Fruit fly (Drosophila melanogaster) whole organism, embryonic: Measurements from ENCODE around the gene CG14054.

ENCODE experiments used
- Antp ChIP-seq: fragments of 200-800 bp; sonication (Bioruptor generic); optimal IDR thresholded peaks from 3 replicates; lab custom pipeline; 2016; ENCODE audit warnings: missing biosample characterization, missing genetic modification characterization
- BEAF-32 ChIP-seq: fragments of 200-800 bp; sonication (Bioruptor generic); optimal IDR thresholded peaks from 3 replicates; lab custom pipeline; 2017; ENCODE audit warnings: missing biosample characterization, missing genetic modification characterization, mild to moderate bottlenecking, moderate library complexity, missing genetic modification reagents
- Blimp-1 ChIP-seq: fragments of 200-800 bp; sonication (Bioruptor generic); optimal IDR thresholded peaks from 3 replicates; lab custom pipeline; 2018; ENCODE audit warnings: missing biosample characterization, missing genetic modification characterization, mild to moderate bottlenecking, moderate library complexity, missing genetic modification reagents
- CG10147 ChIP-seq: fragments of 200-800 bp; sonication (Bioruptor generic); optimal IDR thresholded peaks from 2 replicates; lab custom pipeline; 2019; ENCODE audit warnings: missing biosample characterization, mild to moderate bottlenecking, missing genetic modification characterization, moderate library complexity
- CG11085 ChIP-seq: fragments of 200-800 bp; sonication (Bioruptor generic); IDR thresholded peaks from 2 replicates; pipeline ENCODE4 v1.3.6; 2022; ENCODE audit warnings: missing biosample characterization, missing genetic modification characterization
- CG11695 ChIP-seq: fragments of 200-800 bp; sonication (Bioruptor generic); IDR thresholded peaks from 3 replicates; pipeline ENCODE4 v1.3.6; 2022; ENCODE audit warnings: missing biosample characterization, missing genetic modification characterization
- CG11723 ChIP-seq: fragments of 200-800 bp; sonication (Bioruptor generic); optimal IDR thresholded peaks from 2 replicates; lab custom pipeline; 2017; ENCODE audit warnings: missing biosample characterization, mild to moderate bottlenecking, missing genetic modification characterization
- CG12219 ChIP-seq: fragments of 200-800 bp; sonication (Bioruptor generic); optimal IDR thresholded peaks from 3 replicates; lab custom pipeline; 2018; ENCODE audit warnings: missing biosample characterization, mild to moderate bottlenecking, missing genetic modification characterization
- CG12391 ChIP-seq: fragments of 200-800 bp; sonication (Bioruptor generic); optimal IDR thresholded peaks from 3 replicates; lab custom pipeline; 2018; ENCODE audit warnings: missing biosample characterization, mild to moderate bottlenecking, missing genetic modification characterization, moderate library complexity
- CG14860 ChIP-seq: fragments of 200-800 bp; sonication (Bioruptor generic); IDR thresholded peaks from 3 replicates; pipeline ENCODE4 v1.3.6; 2022; ENCODE audit warnings: missing biosample characterization, missing genetic modification characterization; ENCODE audit not compliant: partially characterized antibody
- CG16779 ChIP-seq: fragments of 200-800 bp; sonication (Bioruptor generic); IDR thresholded peaks from 2 replicates; pipeline ENCODE4 v1.3.6; 2022; ENCODE audit warnings: missing biosample characterization, missing genetic modification characterization
- CG1832 ChIP-seq: fragments of 200-800 bp; sonication (Bioruptor generic); optimal IDR thresholded peaks from 2 replicates; lab custom pipeline; 2017; ENCODE audit warnings: missing biosample characterization, mild to moderate bottlenecking, missing genetic modification characterization, inconsistent platforms
- CG18619 ChIP-seq: fragments of 200-800 bp; sonication (Bioruptor generic); optimal IDR thresholded peaks from 3 replicates; lab custom pipeline; 2017; ENCODE audit warnings: missing biosample characterization, mild to moderate bottlenecking, missing genetic modification characterization
- CG2116 ChIP-seq: fragments of 200-800 bp; sonication (Bioruptor generic); optimal IDR thresholded peaks from 3 replicates; lab custom pipeline; 2018; ENCODE audit warnings: missing biosample characterization, mild to moderate bottlenecking, missing genetic modification characterization
- CG2712 ChIP-seq: fragments of 200-800 bp; optimal IDR thresholded peaks from 3 replicates; lab custom pipeline; 2019; ENCODE audit warnings: missing biosample characterization, mild to moderate bottlenecking, missing genetic modification characterization, moderate library complexity
- CG3281 ChIP-seq: fragments of 200-800 bp; sonication (Bioruptor generic); optimal IDR thresholded peaks from 3 replicates; lab custom pipeline; 2017; ENCODE audit warnings: missing biosample characterization, mild to moderate bottlenecking, missing genetic modification characterization
- CG4328 ChIP-seq: fragments of 200-800 bp; sonication (Bioruptor generic); optimal IDR thresholded peaks from 3 replicates; lab custom pipeline; 2017; ENCODE audit warnings: missing biosample characterization, missing genetic modification reagents, missing genetic modification characterization
- CG43689 ChIP-seq: fragments of 200-800 bp; sonication (Bioruptor generic); IDR thresholded peaks from 2 replicates; pipeline ENCODE4 v1.3.6; 2022; ENCODE audit warnings: missing biosample characterization, missing genetic modification characterization
- CG4424 ChIP-seq: fragments of 200-800 bp; sonication (Bioruptor generic); optimal IDR thresholded peaks from 3 replicates; lab custom pipeline; 2016; ENCODE audit warnings: missing biosample characterization, missing genetic modification characterization
- Dp ChIP-seq: fragments of 200-800 bp; sonication (Bioruptor generic); optimal IDR thresholded peaks from 2 replicates; lab custom pipeline; 2018; ENCODE audit warnings: missing biosample characterization, mild to moderate bottlenecking, missing genetic modification characterization, moderate library complexity
- E2f2 ChIP-seq: fragments of 200-800 bp; sonication (Bioruptor generic); IDR thresholded peaks from 2 replicates; pipeline ENCODE4 v1.3.6; 2022; ENCODE audit warnings: missing biosample characterization, missing genetic modification characterization
- HLH54F ChIP-seq: fragments of 200-800 bp; sonication (Bioruptor generic); optimal IDR thresholded peaks from 3 replicates; lab custom pipeline; 2016; ENCODE audit warnings: missing biosample characterization, missing genetic modification characterization
- Hey ChIP-seq: fragments of 200-800 bp; sonication (Bioruptor generic); optimal IDR thresholded peaks from 3 replicates; lab custom pipeline; 2018; ENCODE audit warnings: missing biosample characterization, mild to moderate bottlenecking, missing genetic modification characterization
- HmgD ChIP-seq: fragments of 200-800 bp; sonication (Bioruptor generic); optimal IDR thresholded peaks from 3 replicates; lab custom pipeline; 2016; ENCODE audit warnings: missing biosample characterization, missing genetic modification characterization
- Hsf ChIP-seq: fragments of 200-800 bp; sonication (Bioruptor generic); optimal IDR thresholded peaks from 3 replicates; lab custom pipeline; 2016; ENCODE audit warnings: missing biosample characterization, missing genetic modification characterization
- MBD-R2 ChIP-seq: fragments of 200-800 bp; sonication (Bioruptor generic); IDR thresholded peaks from 2 replicates; pipeline ENCODE4 v1.3.6; 2022; ENCODE audit warnings: missing biosample characterization, missing genetic modification characterization
- Max ChIP-seq: fragments of 200-800 bp; sonication (Bioruptor generic); optimal IDR thresholded peaks from 2 replicates; lab custom pipeline; 2016; ENCODE audit warnings: missing biosample characterization, mild to moderate bottlenecking, missing genetic modification characterization
- Nf-YA ChIP-seq: fragments of 200-800 bp; sonication (Bioruptor generic); IDR thresholded peaks from 2 replicates; pipeline ENCODE4 v1.3.6; 2022; ENCODE audit warnings: missing biosample characterization, missing genetic modification characterization
- Nf-YB ChIP-seq: fragments of 200-800 bp; sonication (Bioruptor generic); optimal IDR thresholded peaks from 3 replicates; lab custom pipeline; 2019; ENCODE audit warnings: missing biosample characterization, mild to moderate bottlenecking, missing genetic modification characterization, moderate library complexity
- Ptx1 ChIP-seq: fragments of 200-800 bp; sonication (Bioruptor generic); IDR thresholded peaks from 2 replicates; pipeline ENCODE4 v1.3.6; 2022; ENCODE audit warnings: missing biosample characterization, missing genetic modification characterization
- Ssrp ChIP-seq: fragments of 200-800 bp; sonication (Bioruptor generic); optimal IDR thresholded peaks from 2 replicates; lab custom pipeline; 2018; ENCODE audit warnings: missing biosample characterization, mild to moderate bottlenecking, missing genetic modification characterization, moderate library complexity
- Stat92E ChIP-seq, 3 experiments: fragments of >200 bp in 2 of 3; fragments of 200-800 bp in 1 of 3; sonication (Bioruptor generic) in 1 of 3; optimal IDR thresholded peaks; 2 replicates each; lab custom pipeline; 2017 to 2019; ENCODE audit warnings: missing biosample characterization in 3 of 3, missing genetic modification characterization in 3 of 3, mild to moderate bottlenecking in 1 of 3, moderate library complexity in 1 of 3
- TFAM ChIP-seq: fragments of 200-800 bp; sonication (Bioruptor generic); optimal IDR thresholded peaks from 2 replicates; lab custom pipeline; 2017; ENCODE audit warnings: missing biosample characterization, missing genetic modification characterization, inconsistent platforms
- Taf1 ChIP-seq: fragments of 200-800 bp; sonication (Bioruptor generic); IDR thresholded peaks from 2 replicates; pipeline ENCODE4 v1.3.6; 2022; ENCODE audit warnings: missing biosample characterization, missing genetic modification characterization
- caup ChIP-seq: fragments of 200-800 bp; sonication (Bioruptor generic); optimal IDR thresholded peaks from 3 replicates; lab custom pipeline; 2017; ENCODE audit warnings: missing biosample characterization, mild to moderate bottlenecking, missing genetic modification characterization, moderate library complexity; ENCODE audit not compliant: severe bottlenecking
- eyg ChIP-seq: fragments of 200-800 bp; sonication (Bioruptor generic); optimal IDR thresholded peaks from 3 replicates; lab custom pipeline; 2016; ENCODE audit warnings: missing biosample characterization, missing genetic modification characterization
- gcm2 ChIP-seq: fragments of 200-800 bp; sonication (Bioruptor generic); optimal IDR thresholded peaks from 2 replicates; lab custom pipeline; 2016; ENCODE audit warnings: missing biosample characterization, missing genetic modification characterization
- hb ChIP-seq: fragments of 200-800 bp; sonication (Bioruptor generic); IDR thresholded peaks from 3 replicates; pipeline ENCODE4 v1.3.6; 2022; ENCODE audit warnings: missing biosample characterization, missing genetic modification characterization; ENCODE audit not compliant: partially characterized antibody
- maf-S ChIP-seq: fragments of 200-800 bp; sonication (Bioruptor generic); optimal IDR thresholded peaks from 2 replicates; lab custom pipeline; 2016; ENCODE audit warnings: missing biosample characterization, missing genetic modification characterization
- mirr ChIP-seq: fragments of 200-800 bp; sonication (Bioruptor generic); optimal IDR thresholded peaks from 3 replicates; lab custom pipeline; 2018; ENCODE audit warnings: missing biosample characterization, mild to moderate bottlenecking, missing genetic modification characterization
- nau ChIP-seq: fragments of 200-800 bp; sonication (Bioruptor generic); optimal IDR thresholded peaks from 3 replicates; lab custom pipeline; 2017; ENCODE audit warnings: missing biosample characterization, mild to moderate bottlenecking, missing genetic modification characterization, missing genetic modification reagents
- pita ChIP-seq: fragments of 200-800 bp; sonication (Bioruptor generic); optimal IDR thresholded peaks from 2 replicates; lab custom pipeline; 2017; ENCODE audit warnings: missing biosample characterization, mild to moderate bottlenecking, missing genetic modification characterization
- pros ChIP-seq: fragments of 200-800 bp; sonication (Bioruptor generic); optimal IDR thresholded peaks from 3 replicates; lab custom pipeline; 2019; ENCODE audit warnings: missing biosample characterization, mild to moderate bottlenecking, missing genetic modification characterization, moderate library complexity
- sob ChIP-seq: fragments of 200-800 bp; sonication (Bioruptor generic); IDR thresholded peaks from 2 replicates; pipeline ENCODE4 v1.3.6; 2022; ENCODE audit warnings: missing biosample characterization, missing genetic modification characterization
- toy ChIP-seq: fragments of 200-800 bp; sonication (Bioruptor generic); IDR thresholded peaks from 2 replicates; pipeline ENCODE4 v1.3.6; 2022; ENCODE audit warnings: missing biosample characterization, missing genetic modification characterization
- twi ChIP-seq: fragments of 200-800 bp; optimal IDR thresholded peaks from 2 replicates; lab custom pipeline; 2019; ENCODE audit warnings: missing biosample characterization, mild to moderate bottlenecking, missing genetic modification characterization, moderate library complexity
- usp ChIP-seq: fragments of >200 bp; optimal IDR thresholded peaks from 2 replicates; lab custom pipeline; 2017; ENCODE audit warnings: missing biosample characterization, missing genetic modification characterization
- zf30C ChIP-seq: fragments of 200-800 bp; sonication (Bioruptor generic); optimal IDR thresholded peaks from 3 replicates; lab custom pipeline; 2018; ENCODE audit warnings: missing biosample characterization, mild to moderate bottlenecking, missing genetic modification characterization

CG14054 gene

dm6 chrX:2050070-2050899 is 15.9 kb downstream of the CG14054 start, which contains the start of gene moody (continued):
- TF ChIP-seq Nf-YB (GFP tag; lab: Kevin White, UChicago) (peak; percentile 78), CG16779 (GFP tag; lab: Robert Waterston, UW) (peak; percentile 99), twi (peak; percentile 88), nau (peak; percentile 93), Ptx1 (GFP tag; lab: Robert Waterston, UW) (peak; percentile 98), Dp (GFP tag; lab: Kevin White, UChicago) (peak; percentile 34), gcm2 (GFP tag; lab: Kevin White, UChicago) (peak; percentile 91), CG10147 (GFP tag; lab: Kevin White, UChicago) (peak; percentile 90), CG12391 (tag; lab: Kevin White, UChicago) (peak; percentile 95), hb (no peak), CG12219 (peak; percentile 98), HLH54F (GFP tag; lab: Kevin White, UChicago) (peak; percentile 98), Max (GFP tag; lab: Kevin White, UChicago) (peak; percentile 75), CG11695 (GFP tag; lab: Robert Waterston, UW) (peak; percentile 94), Antp (GFP tag; lab: Kevin White, UChicago) (peak; percentile 99), CG2712 (tag; lab: Kevin White, UChicago) (peak; percentile 95), E2f2 (peak; percentile 80), Ssrp (tag; lab: Kevin White, UChicago) (peak; percentile 84), Hsf (GFP tag; lab: Kevin White, UChicago) (peak; percentile 97), CG11085 (GFP tag; lab: Robert Waterston, UW) (peak; percentile 98), Nf-YA (GFP tag; lab: Robert Waterston, UW) (peak; percentile 96), CG43689 (GFP tag; lab: Robert Waterston, UW) (peak; percentile 97), CG1832 (GFP tag; lab: Kevin White, UChicago) (peak; percentile 92), usp (GFP tag; lab: Kevin White, UChicago) (no peak), CG3281 (peak; percentile 95), pros (GFP tag; lab: Kevin White, UChicago) (peak; percentile 59), CG14860 (GFP tag; lab: Robert Waterston, UW) (0 out of 3 replicates have a peak, but pooled peaks have one; percentile 33), Stat92E (GFP tag; optimal IDR thresholded peaks at IDR 0.05; lab: Kevin White, UChicago) (peak in 1 of 3 experiments; percentile 85), Taf1 (GFP tag; lab: Robert Waterston, UW) (peak; percentile 98), toy (peak; percentile 95), mirr (GFP tag; lab: Kevin White, UChicago) (peak; percentile 99), MBD-R2 (GFP tag; lab: Robert Waterston, UW) (peak; percentile 98), Hey (tag; lab: Kevin White, UChicago) (peak; percentile 96), pita (GFP tag; lab: Kevin White, UChicago) (no peak), caup (GFP tag; lab: Kevin White, UChicago) (peak; percentile 98), maf-S (GFP tag; lab: Kevin White, UChicago) (peak; percentile 97), zf30C (GFP tag; lab: Kevin White, UChicago) (peak; percentile 95), CG2116 (GFP tag; lab: Kevin White, UChicago) (peak; percentile 63), CG18619 (GFP tag; lab: Kevin White, UChicago) (peak; percentile 97), CG11723 (GFP tag; lab: Kevin White, UChicago) (peak; percentile 97), HmgD (GFP tag; lab: Kevin White, UChicago) (peak; percentile 99), Blimp-1 (GFP tag; lab: Kevin White, UChicago) (peak; percentile 96), BEAF-32 (GFP tag; lab: Kevin White, UChicago) (peak; percentile 16), TFAM (GFP tag; lab: Kevin White, UChicago) (peak; percentile 66), CG4328 (peak; percentile 99), sob (peak; percentile 99), CG4424 (GFP tag; lab: Kevin White, UChicago) (peak; percentile 97), eyg (GFP tag; lab: Kevin White, UChicago) (peak; percentile 96)
